Worm (Caenorhabditis elegans) whole organism, L4 larva: ENCODE results near the gene F11A5.16.

ENCODE experiments used
- ama-1 ChIP-seq: fragments of 150-350 bp; optimal IDR thresholded peaks from 2 replicates; lab custom pipeline; 2014; ENCODE audit warnings: inconsistent platforms, mixed read lengths
- dve-1 ChIP-seq: sonication (generic microtip); optimal IDR thresholded peaks from 2 replicates; lab custom pipeline; 2017; ENCODE audit warnings: antibody characterized with exemption, mild to moderate bottlenecking, missing genetic modification characterization, missing compliant biosample characterization; ENCODE audit not compliant: insufficient read depth
- hmg-1.1 ChIP-seq: fragments of 200-800 bp; sonication (Bioruptor generic); IDR thresholded peaks from 2 replicates; pipeline ENCODE4 v1.3.6; 2022; ENCODE audit warnings: missing genetic modification reagents, missing genetic modification characterization, missing compliant biosample characterization
- lin-15B ChIP-seq: fragments of 150-350 bp; sonication (generic microtip); optimal IDR thresholded peaks from 3 replicates; lab custom pipeline; 2014; ENCODE audit warnings: missing biosample characterization, missing genetic modification characterization
- nhr-76 ChIP-seq: fragments of 150-350 bp; optimal IDR thresholded peaks from 2 replicates; lab custom pipeline; 2014; ENCODE audit warnings: missing biosample characterization, missing genetic modification characterization
- sdz-12 ChIP-seq: fragments of 200-800 bp; sonication (Bioruptor generic); optimal IDR thresholded peaks from 2 replicates; lab custom pipeline; 2018; ENCODE audit warnings: mild to moderate bottlenecking, missing genetic modification characterization, missing compliant biosample characterization
- ztf-11 ChIP-seq: fragments of 150-350 bp; optimal IDR thresholded peaks from 2 replicates; lab custom pipeline; 2014; ENCODE audit warnings: missing biosample characterization, missing genetic modification characterization

DNA sequence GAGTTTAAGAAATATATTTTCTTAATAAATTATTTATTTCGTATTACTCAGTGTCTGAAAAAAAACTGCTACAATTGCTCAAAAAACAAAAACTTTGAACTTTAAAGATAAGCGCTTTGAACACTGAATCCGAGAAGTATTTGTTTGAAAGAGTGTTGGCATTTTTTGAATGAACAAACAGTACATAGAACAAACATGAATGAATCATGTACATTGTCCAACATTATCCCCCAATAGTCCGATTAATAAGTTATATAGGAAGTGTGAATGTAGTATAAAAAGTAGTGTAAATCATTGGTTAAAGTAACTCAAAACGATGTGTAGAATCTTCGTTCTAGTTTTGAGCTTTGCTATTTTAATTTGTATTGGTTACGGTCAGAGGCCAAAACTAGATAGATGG is 9.0 kb upstream of the F11A5.16 start, which contains the start of gene F11A5.17:
- TF ChIP-seq nhr-76 (no peak), sdz-12 (no peak), lin-15B (no peak), hmg-1.1 (GFP tag; lab: Robert Waterston, UW) (no peak), ztf-11 (tag; lab: Kevin White, UChicago) (no peak), ama-1 (lab: Kevin White, UChicago) (no peak), dve-1 (no peak)
